Fruit fly (Drosophila melanogaster) whole organism, embryonic: Measurements from ENCODE around the gene c12.2.
A peak's percentile ranks its signal among the peaks of the same experiment; 100 is the strongest.

Source experiments
- Asciz ChIP-seq: fragments of 200-800 bp; sonication (Bioruptor generic); optimal IDR thresholded peaks from 2 replicates; lab custom pipeline; 2017; ENCODE audit warnings: missing biosample characterization, mild to moderate bottlenecking, missing genetic modification characterization, missing genetic modification reagents
- Bgb ChIP-seq: fragments of 200-800 bp; sonication (Bioruptor generic); IDR thresholded peaks from 2 replicates; pipeline ENCODE4 v1.3.6; 2022; ENCODE audit warnings: missing biosample characterization, missing genetic modification characterization; ENCODE audit not compliant: partially characterized antibody
- CG10565 ChIP-seq: fragments of 200-800 bp; sonication (Bioruptor generic); optimal IDR thresholded peaks from 3 replicates; lab custom pipeline; 2016; ENCODE audit warnings: missing biosample characterization, mild to moderate bottlenecking, missing genetic modification characterization
- CG13775 ChIP-seq: fragments of 200-800 bp; sonication (Bioruptor generic); optimal IDR thresholded peaks from 3 replicates; lab custom pipeline; 2017; ENCODE audit warnings: missing biosample characterization, mild to moderate bottlenecking, missing genetic modification characterization
- CG15073 ChIP-seq: fragments of 200-800 bp; sonication (Bioruptor generic); optimal IDR thresholded peaks from 2 replicates; lab custom pipeline; 2016; ENCODE audit warnings: missing biosample characterization, missing genetic modification characterization
- CG15601 ChIP-seq: fragments of 200-800 bp; sonication (Bioruptor generic); optimal IDR thresholded peaks from 3 replicates; lab custom pipeline; 2019; ENCODE audit warnings: missing biosample characterization, mild to moderate bottlenecking, missing genetic modification characterization, moderate library complexity
- CG1602 ChIP-seq: fragments of 200-800 bp; sonication (Bioruptor generic); optimal IDR thresholded peaks from 3 replicates; lab custom pipeline; 2016; ENCODE audit warnings: missing biosample characterization, missing genetic modification characterization
- CG17385 ChIP-seq: fragments of 200-800 bp; sonication (Bioruptor generic); optimal IDR thresholded peaks from 3 replicates; lab custom pipeline; 2018; ENCODE audit warnings: missing biosample characterization, mild to moderate bottlenecking, missing genetic modification characterization
- CG17568 ChIP-seq: fragments of 200-800 bp; sonication (Bioruptor generic); optimal IDR thresholded peaks from 2 replicates; lab custom pipeline; 2018; ENCODE audit warnings: missing biosample characterization, mild to moderate bottlenecking, missing genetic modification characterization, moderate library complexity
- CG17612 ChIP-seq: fragments of 200-800 bp; sonication (Bioruptor generic); IDR thresholded peaks from 2 replicates; pipeline ENCODE4 v1.3.6; 2022; ENCODE audit warnings: missing biosample characterization, missing genetic modification characterization
- CG1832 ChIP-seq: fragments of 200-800 bp; sonication (Bioruptor generic); optimal IDR thresholded peaks from 2 replicates; lab custom pipeline; 2017; ENCODE audit warnings: missing biosample characterization, mild to moderate bottlenecking, missing genetic modification characterization, inconsistent platforms
- CG31388 ChIP-seq: fragments of 200-800 bp; sonication (Bioruptor generic); optimal IDR thresholded peaks from 2 replicates; lab custom pipeline; 2016; ENCODE audit warnings: missing biosample characterization, missing genetic modification characterization
- CG31441 ChIP-seq: fragments of 200-800 bp; sonication (Bioruptor generic); IDR thresholded peaks from 2 replicates; pipeline ENCODE4 v1.3.6; 2022; ENCODE audit warnings: missing biosample characterization, missing genetic modification characterization
- CG3407 ChIP-seq: fragments of 200-800 bp; sonication (Bioruptor generic); optimal IDR thresholded peaks from 2 replicates; lab custom pipeline; 2018; ENCODE audit warnings: missing biosample characterization, mild to moderate bottlenecking, missing genetic modification characterization
- CG34376 ChIP-seq: fragments of 200-800 bp; sonication (Bioruptor generic); optimal IDR thresholded peaks from 2 replicates; lab custom pipeline; 2018; ENCODE audit warnings: missing biosample characterization, mild to moderate bottlenecking, missing genetic modification characterization
- CG6654 ChIP-seq: fragments of 200-800 bp; sonication (Bioruptor generic); optimal IDR thresholded peaks from 2 replicates; lab custom pipeline; 2017; ENCODE audit warnings: missing biosample characterization, mild to moderate bottlenecking, missing genetic modification characterization
- CG7987 ChIP-seq: fragments of 200-800 bp; sonication (Bioruptor generic); optimal IDR thresholded peaks from 2 replicates; lab custom pipeline; 2018; ENCODE audit warnings: missing biosample characterization, mild to moderate bottlenecking, missing genetic modification characterization, moderate library complexity
- CoRest ChIP-seq: fragments of 200-800 bp; sonication (Bioruptor generic); optimal IDR thresholded peaks from 3 replicates; lab custom pipeline; 2018; ENCODE audit warnings: missing biosample characterization, mild to moderate bottlenecking, missing genetic modification characterization, moderate library complexity
- Dref ChIP-seq: fragments of 200-800 bp; sonication (Bioruptor generic); IDR thresholded peaks from 2 replicates; pipeline ENCODE4 v1.3.6; 2022; ENCODE audit warnings: missing biosample characterization, missing genetic modification characterization
- MESR4 ChIP-seq: fragments of 200-800 bp; sonication (Bioruptor generic); optimal IDR thresholded peaks from 2 replicates; lab custom pipeline; 2018; ENCODE audit warnings: missing biosample characterization, mild to moderate bottlenecking, missing genetic modification characterization, moderate library complexity
- Mad ChIP-seq: fragments of 200-800 bp; sonication (Bioruptor generic); optimal IDR thresholded peaks from 2 replicates; lab custom pipeline; 2016; ENCODE audit warnings: missing biosample characterization, missing genetic modification characterization
- Mrtf ChIP-seq: fragments of 200-800 bp; sonication (Bioruptor generic); IDR thresholded peaks from 3 replicates; pipeline ENCODE4 v1.3.6; 2022; ENCODE audit warnings: missing biosample characterization, missing genetic modification characterization
- Optix ChIP-seq: fragments of 200-800 bp; sonication (Bioruptor generic); IDR thresholded peaks from 3 replicates; pipeline ENCODE4 v1.3.6; 2022; ENCODE audit warnings: missing biosample characterization, missing genetic modification characterization
- Rfx ChIP-seq: fragments of 200-800 bp; sonication (Bioruptor generic); IDR thresholded peaks from 2 replicates; pipeline ENCODE4 v1.3.6; 2022; ENCODE audit warnings: missing biosample characterization, missing genetic modification characterization
- Sox102F ChIP-seq: fragments of 200-800 bp; sonication (Bioruptor generic); optimal IDR thresholded peaks from 2 replicates; lab custom pipeline; 2018; ENCODE audit warnings: missing biosample characterization, mild to moderate bottlenecking, missing genetic modification characterization, moderate library complexity
- cad ChIP-seq: fragments of >200 bp; optimal IDR thresholded peaks from 2 replicates; lab custom pipeline; 2017; ENCODE audit warnings: missing biosample characterization, missing genetic modification characterization
- chn ChIP-seq: fragments of 200-800 bp; sonication (Bioruptor generic); optimal IDR thresholded peaks from 2 replicates; lab custom pipeline; 2016; ENCODE audit warnings: missing biosample characterization, missing genetic modification characterization
- crc ChIP-seq: fragments of 200-800 bp; sonication (Bioruptor generic); optimal IDR thresholded peaks from 2 replicates; lab custom pipeline; 2016; ENCODE audit warnings: missing biosample characterization, missing genetic modification characterization
- croc ChIP-seq: fragments of 200-800 bp; sonication (Bioruptor generic); conservative IDR thresholded peaks from 3 replicates; pipeline ENCODE4 v1.3.6; 2022; ENCODE audit warnings: missing biosample characterization, missing genetic modification characterization
- crp ChIP-seq, 2 experiments: fragments of 200-800 bp; sonication (Bioruptor generic); optimal IDR thresholded peaks; 2 replicates in 1 of 2; 3 replicates in 1 of 2; lab custom pipeline; 2017; ENCODE audit warnings: missing biosample characterization in 2 of 2, missing genetic modification characterization in 2 of 2, mild to moderate bottlenecking in 1 of 2, moderate library complexity in 1 of 2
- dmrt99B ChIP-seq: fragments of 200-800 bp; sonication (Bioruptor generic); optimal IDR thresholded peaks from 2 replicates; lab custom pipeline; 2018; ENCODE audit warnings: missing biosample characterization, mild to moderate bottlenecking, missing genetic modification characterization, moderate library complexity
- dpn ChIP-seq, 2 experiments: fragments of 200-800 bp; sonication (Bioruptor generic); optimal IDR thresholded peaks; 3 replicates each; lab custom pipeline; 2016; ENCODE audit warnings: missing biosample characterization in 2 of 2, missing genetic modification characterization in 2 of 2
- gcm2 ChIP-seq: fragments of 200-800 bp; sonication (Bioruptor generic); optimal IDR thresholded peaks from 2 replicates; lab custom pipeline; 2016; ENCODE audit warnings: missing biosample characterization, missing genetic modification characterization
- ind ChIP-seq: fragments of 200-800 bp; sonication (Bioruptor generic); optimal IDR thresholded peaks from 3 replicates; lab custom pipeline; 2016; ENCODE audit warnings: missing biosample characterization, missing genetic modification characterization
- kay ChIP-seq: fragments of 200-800 bp; sonication (Bioruptor generic); optimal IDR thresholded peaks from 2 replicates; lab custom pipeline; 2016; ENCODE audit warnings: missing biosample characterization, missing genetic modification characterization
- ken ChIP-seq: fragments of 200-800 bp; sonication (Bioruptor generic); IDR thresholded peaks from 3 replicates; pipeline ENCODE4 v1.3.6; 2022; ENCODE audit warnings: missing biosample characterization, missing genetic modification characterization
- nmo ChIP-seq: fragments of 200-800 bp; sonication (Bioruptor generic); optimal IDR thresholded peaks from 2 replicates; lab custom pipeline; 2018; ENCODE audit warnings: missing biosample characterization, mild to moderate bottlenecking, missing genetic modification characterization, moderate library complexity
- onecut ChIP-seq: fragments of 200-800 bp; sonication (Bioruptor generic); IDR thresholded peaks from 2 replicates; pipeline ENCODE4 v1.3.6; 2022; ENCODE audit warnings: missing biosample characterization, missing genetic modification characterization
- pb ChIP-seq: fragments of 200-800 bp; sonication (Bioruptor generic); optimal IDR thresholded peaks from 3 replicates; lab custom pipeline; 2016; ENCODE audit warnings: missing biosample characterization, missing genetic modification characterization
- pfk ChIP-seq: fragments of 200-800 bp; sonication (Bioruptor generic); optimal IDR thresholded peaks from 2 replicates; lab custom pipeline; 2018; ENCODE audit warnings: missing biosample characterization, mild to moderate bottlenecking, missing genetic modification characterization, moderate library complexity
- ranshi ChIP-seq: fragments of 200-800 bp; sonication (Bioruptor generic); IDR thresholded peaks from 2 replicates; pipeline ENCODE4 v1.3.6; 2022; ENCODE audit warnings: missing biosample characterization, missing genetic modification characterization
- shn ChIP-seq: fragments of 200-800 bp; sonication (Bioruptor generic); optimal IDR thresholded peaks from 3 replicates; lab custom pipeline; 2016; ENCODE audit warnings: missing biosample characterization, missing genetic modification characterization
- so ChIP-seq: fragments of 200-800 bp; sonication (Bioruptor generic); IDR thresholded peaks from 3 replicates; pipeline ENCODE4 v1.3.6; 2022; ENCODE audit warnings: missing biosample characterization, missing genetic modification characterization
- sob ChIP-seq: fragments of 200-800 bp; sonication (Bioruptor generic); IDR thresholded peaks from 2 replicates; pipeline ENCODE4 v1.3.6; 2022; ENCODE audit warnings: missing biosample characterization, missing genetic modification characterization
- sqz ChIP-seq: fragments of 200-800 bp; sonication (Bioruptor generic); optimal IDR thresholded peaks from 3 replicates; lab custom pipeline; 2018; ENCODE audit warnings: missing biosample characterization, mild to moderate bottlenecking, missing genetic modification characterization
- stwl ChIP-seq: fragments of 200-800 bp; sonication (Bioruptor generic); optimal IDR thresholded peaks from 3 replicates; lab custom pipeline; 2018; ENCODE audit warnings: missing biosample characterization, mild to moderate bottlenecking, missing genetic modification characterization, moderate library complexity
- trem ChIP-seq: fragments of 200-800 bp; optimal IDR thresholded peaks from 3 replicates; lab custom pipeline; 2019; ENCODE audit warnings: missing biosample characterization, mild to moderate bottlenecking, missing genetic modification characterization, moderate library complexity
- tup ChIP-seq: fragments of 200-800 bp; sonication (Bioruptor generic); optimal IDR thresholded peaks from 2 replicates; lab custom pipeline; 2016; ENCODE audit warnings: missing biosample characterization, mild to moderate bottlenecking, missing genetic modification characterization, moderate library complexity

c12.2 gene

dm6 chrX:9352112-9353096 is 33.2 kb downstream of the c12.2 start (continued):
- TF ChIP-seq nmo (peak; percentile 85), sob (GFP tag; lab: Robert Waterston, UW) (peak; percentile 84), ken (GFP tag; lab: Robert Waterston, UW) (peak; percentile 70), croc (GFP tag; lab: Robert Waterston, UW) (peak; percentile 50), so (GFP tag; lab: Robert Waterston, UW) (peak; percentile 83), Dref (GFP tag; lab: Robert Waterston, UW) (no peak), CG31441 (GFP tag; lab: Robert Waterston, UW) (peak; percentile 73), crc (GFP tag; lab: Kevin White, UChicago) (peak; percentile 55), tup (GFP tag; lab: Kevin White, UChicago) (peak; percentile 25), Asciz (GFP tag; lab: Kevin White, UChicago) (peak; percentile 77), CG3407 (GFP tag; lab: Kevin White, UChicago) (peak; percentile 47), dpn (GFP tag; optimal IDR thresholded peaks at IDR 0.05; lab: Kevin White, UChicago) (peak; percentile 77 to 78), CG15601 (tag; lab: Kevin White, UChicago) (peak; percentile 52), trem (tag; lab: Kevin White, UChicago) (peak; percentile 69), Bgb (no peak), CG31388 (GFP tag; lab: Kevin White, UChicago) (peak; percentile 37), pb (GFP tag; lab: Kevin White, UChicago) (peak; percentile 24), ind (GFP tag; lab: Kevin White, UChicago) (peak; percentile 81), cad (no peak), CG1832 (GFP tag; lab: Kevin White, UChicago) (no peak), CG6654 (GFP tag; lab: Kevin White, UChicago) (peak; percentile 34), sqz (peak; percentile 59), MESR4 (peak; percentile 15), pfk (no peak), CG1602 (GFP tag; lab: Kevin White, UChicago) (peak; percentile 59), Sox102F (GFP tag; lab: Kevin White, UChicago) (peak; percentile 88), ranshi (GFP tag; lab: Robert Waterston, UW) (peak; percentile 82), CG17385 (peak; percentile 81), CG15073 (GFP tag; lab: Kevin White, UChicago) (no peak), Rfx (peak; percentile 91), onecut (GFP tag; lab: Robert Waterston, UW) (peak; percentile 44), chn (GFP tag; lab: Kevin White, UChicago) (peak; percentile 54), CG17612 (GFP tag; lab: Robert Waterston, UW) (peak; percentile 50; the same call in 1 of the 2 replicates), CG34376 (peak; percentile 72), Mrtf (GFP tag; lab: Robert Waterston, UW) (peak; percentile 64; the same call in 2 of the 3 replicates), Optix (GFP tag; lab: Robert Waterston, UW) (peak; percentile 42; the same call in 1 of the 3 replicates), Mad (peak; percentile 38), CG10565 (GFP tag; lab: Kevin White, UChicago) (no peak), CG7987 (GFP tag; lab: Kevin White, UChicago) (peak; percentile 63), crp (GFP tag; optimal IDR thresholded peaks at IDR 0.05; lab: Kevin White, UChicago) (peak in 1 of 2 experiments; percentile 14), stwl (tag; lab: Kevin White, UChicago) (no peak), shn (GFP tag; lab: Kevin White, UChicago) (peak; percentile 23), dmrt99B (tag; lab: Kevin White, UChicago) (peak; percentile 91), kay (GFP tag; lab: Kevin White, UChicago) (peak; percentile 48), CG17568 (peak; percentile 65), CG13775 (GFP tag; lab: Kevin White, UChicago) (peak; percentile 73), gcm2 (GFP tag; lab: Kevin White, UChicago) (peak; percentile 64), CoRest (tag; lab: Kevin White, UChicago) (peak; percentile 86)
